Worm (Caenorhabditis elegans): Measurements from ENCODE around the gene unc-83.

unc-83 gene

ce11 chrV:6427433-6427832, 37.4 kb upstream of the unc-83 start (continued):
- TF ChIP-seq ztf-4 (tag; optimal IDR thresholded peaks at IDR 0.05): no peak
- TF ChIP-seq ZK546.5 (tag; optimal IDR thresholded peaks at IDR 0.05): no peak
- no peak for TF ChIP-seq tbx-2 (tag; optimal IDR thresholded peaks at IDR 0.05)
- no peak for TF ChIP-seq ceh-9 (tag; optimal IDR thresholded peaks at IDR 0.05)
- no peak for TF ChIP-seq ceh-82 (tag; optimal IDR thresholded peaks at IDR 0.05)
- TF ChIP-seq ztf-11 (tag; optimal IDR thresholded peaks at IDR 0.05): no peak
- no peak for TF ChIP-seq jun-1 (tag; optimal IDR thresholded peaks at IDR 0.05)
- TF ChIP-seq fos-1 (tag; optimal IDR thresholded peaks at IDR 0.05): no peak

ce11 chrV:6429870-6430339, 35.0 kb upstream of the unc-83 start, which contains the start of gene alh-4:
TSS of gene alh-4 (minus strand) at chrV:6429920.
- no peak for TF ChIP-seq nhr-28 (tag; optimal IDR thresholded peaks at IDR 0.05)
- peak; percentile 56 for TF ChIP-seq nhr-23 (tag; optimal IDR thresholded peaks at IDR 0.05)
- peak; percentile 42 for TF ChIP-seq nhr-25 (tag; optimal IDR thresholded peaks at IDR 0.05)
- no peak for TF ChIP-seq nhr-11 (tag; optimal IDR thresholded peaks at IDR 0.05)

- TF ChIP-seq pha-4 (tag; optimal IDR thresholded peaks at IDR 0.05) (peak; percentile 54), ceh-28 (tag; optimal IDR thresholded peaks at IDR 0.05) (no peak), elt-2 (tag; optimal IDR thresholded peaks at IDR 0.05) (peak; percentile 52), nhr-28 (tag; optimal IDR thresholded peaks at IDR 0.05) (no peak), nhr-43 (tag; optimal IDR thresholded peaks at IDR 0.05; ENCODE audit: poor library complexity, severe bottlenecking) (peak; percentile 13), ceh-16 (tag; optimal IDR thresholded peaks at IDR 0.05) (no peak), nhr-67 (tag; optimal IDR thresholded peaks at IDR 0.05) (no peak), pqm-1 (tag; optimal IDR thresholded peaks at IDR 0.05) (peak; percentile 56)
These were observed 34.1 kb upstream of the unc-83 start for ce11 chrV:6430526-6431371.

- TF ChIP-seq elt-2 (tag; optimal IDR thresholded peaks at IDR 0.05): peak; percentile 39
- peak; percentile 95 for TF ChIP-seq lin-15B (tag; optimal IDR thresholded peaks at IDR 0.05)
- TF ChIP-seq nhr-23 (tag; optimal IDR thresholded peaks at IDR 0.05): peak; percentile 60
- TF ChIP-seq nfya-1 (tag; optimal IDR thresholded peaks at IDR 0.05; ENCODE audit: insufficient read depth): peak; percentile 82
- TF ChIP-seq hmg-11 (tag; optimal IDR thresholded peaks at IDR 0.05): peak; percentile 42
- peak; percentile 46 for TF ChIP-seq nhr-43 (tag; optimal IDR thresholded peaks at IDR 0.05; ENCODE audit: poor library complexity, severe bottlenecking)
- peak; percentile 76 for TF ChIP-seq pha-4 (tag; optimal IDR thresholded peaks at IDR 0.05)
- peak; percentile 87 for TF ChIP-seq lin-39 (tag; optimal IDR thresholded peaks at IDR 0.05)
- no peak for TF ChIP-seq pqm-1 (tag; optimal IDR thresholded peaks at IDR 0.05)
- TF ChIP-seq ama-1 (optimal IDR thresholded peaks at IDR 0.05): peak; percentile 18
- TF ChIP-seq egl-5 (tag; optimal IDR thresholded peaks at IDR 0.05): no peak
- peak; percentile 77 for TF ChIP-seq nhr-25 (tag; optimal IDR thresholded peaks at IDR 0.05)
- no peak for TF ChIP-seq unc-62 (GFP tag; optimal IDR thresholded peaks at IDR 0.05)
- TF ChIP-seq ceh-28 (tag; optimal IDR thresholded peaks at IDR 0.05): peak; percentile 68
- no peak for TF ChIP-seq nhr-237 (tag; optimal IDR thresholded peaks at IDR 0.05)
These were observed 31.3 kb upstream of the unc-83 start, which contains the start of the genes gad-1 and erfa-1 for ce11 chrV:6433446-6434178. TSS of gene gad-1 (minus strand) at chrV:6433496. TSS of gene erfa-1 (plus strand) at chrV:6434128.

ce11 chrV:6436332-6436731, 28.5 kb upstream of the unc-83 start, which contains the start of gene hpo-19:
TSS of gene hpo-19 (plus strand) at chrV:6436645.
- TF ChIP-seq unc-62 (GFP tag; optimal IDR thresholded peaks at IDR 0.05): no peak
- TF ChIP-seq lin-15B (tag; optimal IDR thresholded peaks at IDR 0.05): no peak
- TF ChIP-seq elt-2 (tag; optimal IDR thresholded peaks at IDR 0.05): peak; percentile 55
- no peak for TF ChIP-seq skn-1 (tag; optimal IDR thresholded peaks at IDR 0.05)
- no peak for TF ChIP-seq nhr-11 (tag; optimal IDR thresholded peaks at IDR 0.05)
- no peak for TF ChIP-seq ceh-16 (tag; optimal IDR thresholded peaks at IDR 0.05)

ce11 chrV:6438601-6439000, 26.3 kb upstream of the unc-83 start, which contains the start of gene T05H4.4:
TSS of gene T05H4.4 (plus strand) at chrV:6438901.
- no peak for TF ChIP-seq egl-5 (tag; optimal IDR thresholded peaks at IDR 0.05)
- no peak for TF ChIP-seq ztf-11 (tag; optimal IDR thresholded peaks at IDR 0.05)
